Fruit fly (Drosophila melanogaster): ENCODE data around the gene Akt.

Gene Akt

dm6 chr3R:16097661-16098329 is 1.2 kb upstream of the Akt start (continued):
- TF ChIP-seq CG6276 (GFP tag; optimal IDR thresholded peaks at IDR 0.05) (peak; percentile 98), net (GFP tag; optimal IDR thresholded peaks at IDR 0.05) (peak; percentile 99), Gug (GFP tag; IDR thresholded peaks at IDR 0.05) (peak; percentile 97), vri (GFP tag; optimal IDR thresholded peaks at IDR 0.05) (peak; percentile 97), CG15336 (GFP tag; IDR thresholded peaks at IDR 0.05) (peak; percentile 98), cyc (GFP tag; optimal IDR thresholded peaks at IDR 0.05) (peak; percentile 99), CG7368 (GFP tag; optimal IDR thresholded peaks at IDR 0.05) (peak; percentile 98), salr (GFP tag; optimal IDR thresholded peaks at IDR 0.05) (peak; percentile 96 to 98), dsx (GFP tag; optimal IDR thresholded peaks at IDR 0.05; ENCODE audit: poor library complexity, severe bottlenecking) (peak; percentile 97), Hr38 (GFP tag; optimal IDR thresholded peaks at IDR 0.05) (peak; percentile 66), CG3919 (GFP tag; optimal IDR thresholded peaks at IDR 0.05) (peak; percentile 99), CG34406 (GFP tag; optimal IDR thresholded peaks at IDR 0.05) (peak; percentile 98), Eip78C (GFP tag) (peak; percentile 100), Lpt (GFP tag; optimal IDR thresholded peaks at IDR 0.05) (peak; percentile 98), CG8319 (GFP tag; optimal IDR thresholded peaks at IDR 0.05) (peak; percentile 99), OdsH (GFP tag; optimal IDR thresholded peaks at IDR 0.05) (peak; percentile 99), dac (GFP tag; optimal IDR thresholded peaks at IDR 0.05) (peak; percentile 93), svp (GFP tag) (peak; percentile 100), Hr4 (GFP tag; optimal IDR thresholded peaks at IDR 0.05) (peak; percentile 99), CG11762 (GFP tag; optimal IDR thresholded peaks at IDR 0.05; ENCODE audit: insufficient read depth) (peak; percentile 99), CG32006 (GFP tag; optimal IDR thresholded peaks at IDR 0.05) (peak; percentile 98), Eip75B (GFP tag; optimal IDR thresholded peaks at IDR 0.05) (peak; percentile 99)

dm6 chr3R:16099268-16100240 is 526 bp downstream of the Akt start:
- TF ChIP-seq CG9139 (GFP tag; optimal IDR thresholded peaks at IDR 0.05) (peak; percentile 12), lz (GFP tag; optimal IDR thresholded peaks at IDR 0.05) (peak; percentile 24), Smox (GFP tag; optimal IDR thresholded peaks at IDR 0.05) (peak; percentile 33), Ets21C (GFP tag; optimal IDR thresholded peaks at IDR 0.05) (no peak), svp (GFP tag) (peak; percentile 97), CG6792 (GFP tag; optimal IDR thresholded peaks at IDR 0.05) (no peak), CG4318 (GFP tag; optimal IDR thresholded peaks at IDR 0.05) (no peak), CG11902 (GFP tag; optimal IDR thresholded peaks at IDR 0.05) (no peak), CG16779 (tag; optimal IDR thresholded peaks at IDR 0.05) (peak; percentile 78), CG34406 (GFP tag; optimal IDR thresholded peaks at IDR 0.05) (peak; percentile 21), CG6808 (GFP tag; optimal IDR thresholded peaks at IDR 0.05) (peak; percentile 52), Eip75B (GFP tag; optimal IDR thresholded peaks at IDR 0.05) (peak; percentile 66), CG32006 (GFP tag; optimal IDR thresholded peaks at IDR 0.05) (peak; percentile 46), dsx (GFP tag; optimal IDR thresholded peaks at IDR 0.05; ENCODE audit: poor library complexity, severe bottlenecking) (peak; percentile 59), Ets96B (tag; optimal IDR thresholded peaks at IDR 0.05) (peak; percentile 24), CG8632 (GFP tag; optimal IDR thresholded peaks at IDR 0.05) (no peak), CG6854 (GFP tag; optimal IDR thresholded peaks at IDR 0.05) (peak; percentile 61), OdsH (GFP tag; optimal IDR thresholded peaks at IDR 0.05) (peak; percentile 31), CG7368 (GFP tag; optimal IDR thresholded peaks at IDR 0.05) (no peak), eg (GFP tag; IDR thresholded peaks at IDR 0.05) (peak; percentile 39; the same call in 1 of the 3 replicates), spab (GFP tag; optimal IDR thresholded peaks at IDR 0.05) (no peak), Blimp-1 (GFP tag; optimal IDR thresholded peaks at IDR 0.05) (no peak), ss (GFP tag; optimal IDR thresholded peaks at IDR 0.05) (peak; percentile 72 to 76), salr (GFP tag; optimal IDR thresholded peaks at IDR 0.05) (no peak), fd59A (GFP tag; optimal IDR thresholded peaks at IDR 0.05) (no peak), CG3919 (GFP tag; optimal IDR thresholded peaks at IDR 0.05) (peak; percentile 49), esn (GFP tag; optimal IDR thresholded peaks at IDR 0.05) (peak; percentile 46), Hr4 (GFP tag; optimal IDR thresholded peaks at IDR 0.05) (peak; percentile 40), CG6163 (GFP tag; IDR thresholded peaks at IDR 0.05) (peak; percentile 59; the same call in 2 of the 3 replicates), Sox14 (GFP tag; optimal IDR thresholded peaks at IDR 0.05) (peak; percentile 89), fd85E (GFP tag; optimal IDR thresholded peaks at IDR 0.05) (peak; percentile 52), Gug (GFP tag; IDR thresholded peaks at IDR 0.05) (0 out of 2 replicates have a peak, but pooled peaks have one; percentile 10), vri (GFP tag; optimal IDR thresholded peaks at IDR 0.05) (peak; percentile 82), CG10669 (GFP tag; optimal IDR thresholded peaks at IDR 0.05) (no peak)

Measured in whole organism, prepupa.